Fruit fly (Drosophila melanogaster): ENCODE data around the gene pasha.

The pasha gene

DNA sequence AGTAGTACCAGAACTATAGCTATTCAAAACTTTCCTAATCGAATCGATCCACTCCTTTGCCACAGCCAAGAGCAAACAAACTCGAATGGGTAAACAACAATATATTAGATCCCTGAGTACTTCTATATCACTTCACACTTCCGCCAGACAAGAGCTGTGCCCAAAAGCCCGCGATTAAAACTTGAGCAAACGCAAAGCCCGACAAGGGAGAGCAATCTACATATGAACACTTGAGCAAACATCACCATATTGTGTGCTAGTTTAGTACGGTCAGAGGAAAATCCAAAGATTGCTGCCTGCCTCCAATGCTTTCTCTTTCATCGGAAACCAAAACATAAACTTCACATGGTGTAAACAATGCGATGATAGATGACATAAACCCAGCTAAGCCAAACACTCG, 14.1 kb upstream of the pasha start (continued):
- no peak for TF ChIP-seq CG11093 (GFP tag; IDR thresholded peaks at IDR 0.05)
- no peak for TF ChIP-seq CG4617 (GFP tag; optimal IDR thresholded peaks at IDR 0.05; ENCODE audit: borderline replicate concordance)
- TF ChIP-seq kni (GFP tag; optimal IDR thresholded peaks at IDR 0.05), result peak; percentile 21
- no peak for TF ChIP-seq CG17612 (GFP tag; IDR thresholded peaks at IDR 0.05)
- peak; percentile 17 for TF ChIP-seq mirr (GFP tag; optimal IDR thresholded peaks at IDR 0.05)
- TF ChIP-seq knrl (GFP tag; IDR thresholded peaks at IDR 0.05; ENCODE audit: partially characterized antibody), result no peak
- peak; percentile 60 for TF ChIP-seq CG6813 (GFP tag; optimal IDR thresholded peaks at IDR 0.05)
- peak; percentile 28 for TF ChIP-seq nau (GFP tag; optimal IDR thresholded peaks at IDR 0.05)
- peak; percentile 18; the same call in 1 of the 2 replicates for TF ChIP-seq HLH3B (GFP tag; IDR thresholded peaks at IDR 0.05)
- TF ChIP-seq CG13624 (GFP tag; optimal IDR thresholded peaks at IDR 0.05), result no peak
- TF ChIP-seq CG15514 (GFP tag; optimal IDR thresholded peaks at IDR 0.05), result peak; percentile 17
- TF ChIP-seq Asciz (GFP tag; optimal IDR thresholded peaks at IDR 0.05), result peak; percentile 7
- no peak for TF ChIP-seq insv (GFP tag; optimal IDR thresholded peaks at IDR 0.05)
- TF ChIP-seq CG7839 (tag; optimal IDR thresholded peaks at IDR 0.05), result no peak
- no peak for TF ChIP-seq CG15011 (GFP tag; optimal IDR thresholded peaks at IDR 0.05)
- no peak for TF ChIP-seq CG5245 (GFP tag; optimal IDR thresholded peaks at IDR 0.05)
- TF ChIP-seq CG13894 (tag; optimal IDR thresholded peaks at IDR 0.05), result peak; percentile 15
- TF ChIP-seq CG3281 (GFP tag; optimal IDR thresholded peaks at IDR 0.05), result peak; percentile 32
- TF ChIP-seq Hmx (GFP tag; optimal IDR thresholded peaks at IDR 0.05), result no peak
- TF ChIP-seq CG8290 (GFP tag; optimal IDR thresholded peaks at IDR 0.05), result no peak
- TF ChIP-seq CG8290 (tag; optimal IDR thresholded peaks at IDR 0.05), result peak in 1 of 2 experiments; percentile 31
- no peak for TF ChIP-seq oc (tag; optimal IDR thresholded peaks at IDR 0.05)
- peak; percentile 18 for TF ChIP-seq CG13296 (GFP tag; optimal IDR thresholded peaks at IDR 0.05)
- no peak for TF ChIP-seq dmrt11E (tag; optimal IDR thresholded peaks at IDR 0.05)
- TF ChIP-seq CrebB (tag; optimal IDR thresholded peaks at IDR 0.05), result peak; percentile 4
- no peak for TF ChIP-seq D19A (tag; optimal IDR thresholded peaks at IDR 0.05)
- no peak for TF ChIP-seq Elba2 (GFP tag; optimal IDR thresholded peaks at IDR 0.05)
- TF ChIP-seq CG15601 (tag; optimal IDR thresholded peaks at IDR 0.05), result peak; percentile 32
- TF ChIP-seq corto (GFP tag; optimal IDR thresholded peaks at IDR 0.05), result no peak
- TF ChIP-seq CG1602 (GFP tag; optimal IDR thresholded peaks at IDR 0.05), result no peak
- TF ChIP-seq Hmr (GFP tag; optimal IDR thresholded peaks at IDR 0.05), result peak; percentile 33
- TF ChIP-seq lilli (GFP tag; optimal IDR thresholded peaks at IDR 0.05), result no peak
- no peak for TF ChIP-seq CG32772 (GFP tag; IDR thresholded peaks at IDR 0.05)
- no peak for TF ChIP-seq wdn (GFP tag; IDR thresholded peaks at IDR 0.05)
- no peak for TF ChIP-seq Mad (GFP tag; optimal IDR thresholded peaks at IDR 0.05)
- peak; percentile 10 for TF ChIP-seq CG33213 (GFP tag; optimal IDR thresholded peaks at IDR 0.05)
- peak; percentile 17 for TF ChIP-seq MTF-1 (GFP tag; optimal IDR thresholded peaks at IDR 0.05; ENCODE audit: borderline replicate concordance)
- TF ChIP-seq odd (GFP tag; optimal IDR thresholded peaks at IDR 0.05), result peak; percentile 36
- peak; percentile 42 for TF ChIP-seq schlank (tag; optimal IDR thresholded peaks at IDR 0.05)
- TF ChIP-seq Pdp1 (GFP tag; optimal IDR thresholded peaks at IDR 0.05), result peak in 1 of 2 experiments; percentile 2
- peak; percentile 31; the same call in 1 of the 2 replicates for TF ChIP-seq CG14014 (GFP tag; IDR thresholded peaks at IDR 0.05)
- peak; percentile 16 for TF ChIP-seq Sox100B (GFP tag; optimal IDR thresholded peaks at IDR 0.05)
- peak; percentile 3 for TF ChIP-seq Nf-YC (tag; optimal IDR thresholded peaks at IDR 0.05)
- no peak for TF ChIP-seq CG31365 (tag; optimal IDR thresholded peaks at IDR 0.05)
- TF ChIP-seq CG17568 (GFP tag; optimal IDR thresholded peaks at IDR 0.05), result peak; percentile 41
- TF ChIP-seq sens-2 (GFP tag; IDR thresholded peaks at IDR 0.05), result no peak
- peak; percentile 59 for TF ChIP-seq CG18599 (GFP tag; optimal IDR thresholded peaks at IDR 0.05)
- no peak for TF ChIP-seq CG6272 (GFP tag; IDR thresholded peaks at IDR 0.05)
- no peak for TF ChIP-seq CG17186 (GFP tag; optimal IDR thresholded peaks at IDR 0.05)
- TF ChIP-seq CG10147 (GFP tag; optimal IDR thresholded peaks at IDR 0.05), result peak; percentile 24

Data from whole organism, embryonic.